Worm (Caenorhabditis elegans) whole organism, L2 larva: ENCODE measurements around the gene C53D6.11.

Experiments
- C34F6.9 ChIP-seq: fragments of 150-350 bp; optimal IDR thresholded peaks from 2 replicates; lab custom pipeline; 2014; ENCODE audit warnings: missing biosample characterization, missing genetic modification characterization
- F13H6.1 ChIP-seq: sonication (generic microtip); optimal IDR thresholded peaks from 2 replicates; lab custom pipeline; 2016; ENCODE audit warnings: missing genetic modification characterization, missing compliant biosample characterization
- R02D3.7 ChIP-seq: fragments of 150-350 bp; optimal IDR thresholded peaks from 2 replicates; lab custom pipeline; 2014; ENCODE audit warnings: missing biosample characterization, missing genetic modification characterization
- Y55F3AM.14 ChIP-seq: fragments of 200-800 bp; sonication (Bioruptor generic); optimal IDR thresholded peaks from 2 replicates; lab custom pipeline; 2018; ENCODE audit warnings: mild to moderate bottlenecking, missing genetic modification characterization, missing compliant biosample characterization
- ZK546.5 ChIP-seq: sonication (generic microtip); optimal IDR thresholded peaks from 2 replicates; lab custom pipeline; 2017; ENCODE audit warnings: missing biosample characterization, missing genetic modification characterization
- alr-1 ChIP-seq: fragments of 150-350 bp; optimal IDR thresholded peaks from 2 replicates; lab custom pipeline; 2014; ENCODE audit warnings: missing biosample characterization, missing genetic modification characterization
- ama-1 ChIP-seq: fragments of 150-350 bp; optimal IDR thresholded peaks from 2 replicates; lab custom pipeline; 2018; ENCODE audit warnings: inconsistent platforms
- blmp-1 ChIP-seq: sonication (generic microtip); optimal IDR thresholded peaks from 2 replicates; lab custom pipeline; 2017; ENCODE audit warnings: missing genetic modification characterization, mild to moderate bottlenecking, missing compliant biosample characterization, antibody characterized with exemption, moderate library complexity; ENCODE audit not compliant: insufficient read depth
- egl-27 ChIP-seq: sonication (generic microtip); optimal IDR thresholded peaks from 3 replicates; lab custom pipeline; 2017; ENCODE audit warnings: missing biosample characterization, missing genetic modification reagents, missing genetic modification characterization
- elt-3 ChIP-seq: sonication (generic microtip); optimal IDR thresholded peaks from 2 replicates; lab custom pipeline; 2017; ENCODE audit warnings: missing biosample characterization, missing genetic modification characterization
- gmeb-1 ChIP-seq: fragments of 150-350 bp; optimal IDR thresholded peaks from 2 replicates; lab custom pipeline; 2014; ENCODE audit warnings: missing biosample characterization, missing genetic modification characterization
- lin-11 ChIP-seq: fragments of 150-350 bp; sonication (generic microtip); optimal IDR thresholded peaks from 2 replicates; lab custom pipeline; 2014; ENCODE audit warnings: missing biosample characterization, missing genetic modification characterization, inconsistent platforms, mixed read lengths
- lin-13 ChIP-seq: fragments of 150-350 bp; optimal IDR thresholded peaks from 2 replicates; lab custom pipeline; 2014; ENCODE audit warnings: missing biosample characterization, missing genetic modification reagents, missing genetic modification characterization
- lin-39 ChIP-seq: fragments of 150-350 bp; optimal IDR thresholded peaks from 2 replicates; lab custom pipeline; 2014; ENCODE audit warnings: missing biosample characterization, missing genetic modification reagents, missing genetic modification characterization
- mab-5 ChIP-seq: fragments of 150-350 bp; optimal IDR thresholded peaks from 2 replicates; lab custom pipeline; 2014; ENCODE audit warnings: missing biosample characterization, missing genetic modification characterization
- mbf-1 ChIP-seq: sonication (generic microtip); optimal IDR thresholded peaks from 2 replicates; lab custom pipeline; 2017; ENCODE audit warnings: missing biosample characterization, missing genetic modification characterization
- mdl-1 ChIP-seq, 2 experiments: fragments of 150-350 bp in 1 of 2; sonication (generic microtip) in 1 of 2; optimal IDR thresholded peaks; 2 replicates each; lab custom pipeline; 2017; ENCODE audit warnings: missing biosample characterization in 2 of 2, missing genetic modification characterization in 2 of 2
- nhr-10 ChIP-seq: sonication (generic microtip); optimal IDR thresholded peaks from 2 replicates; lab custom pipeline; 2017; ENCODE audit warnings: missing biosample characterization, missing genetic modification characterization
- nhr-11 ChIP-seq: fragments of 150-350 bp; optimal IDR thresholded peaks from 2 replicates; lab custom pipeline; 2014; ENCODE audit warnings: missing biosample characterization, missing genetic modification characterization
- nhr-12 ChIP-seq: fragments of 150-350 bp; optimal IDR thresholded peaks from 2 replicates; lab custom pipeline; 2014; ENCODE audit warnings: missing biosample characterization, missing genetic modification characterization
- nhr-23 ChIP-seq: fragments of 150-350 bp; optimal IDR thresholded peaks from 2 replicates; lab custom pipeline; 2014; ENCODE audit warnings: missing biosample characterization, missing genetic modification reagents, missing genetic modification characterization
- nhr-237 ChIP-seq: fragments of 150-350 bp; optimal IDR thresholded peaks from 2 replicates; lab custom pipeline; 2014; ENCODE audit warnings: missing biosample characterization, missing genetic modification characterization
- sma-3 ChIP-seq: sonication (generic microtip); optimal IDR thresholded peaks from 2 replicates; lab custom pipeline; 2016; ENCODE audit warnings: missing genetic modification reagents, missing genetic modification characterization, missing compliant biosample characterization
- sma-9 ChIP-seq, 2 experiments: fragments of 150-350 bp in 1 of 2; sonication (generic microtip) in 1 of 2; optimal IDR thresholded peaks; 2 replicates each; lab custom pipeline; 2014 to 2016; ENCODE audit warnings: missing genetic modification characterization in 2 of 2, mild to moderate bottlenecking in 1 of 2, missing biosample characterization in 1 of 2, missing compliant biosample characterization in 1 of 2, missing genetic modification reagents in 1 of 2, moderate library complexity in 1 of 2
- snpc-4 ChIP-seq: fragments of 150-350 bp; optimal IDR thresholded peaks from 2 replicates; lab custom pipeline; 2014; ENCODE audit warnings: missing biosample characterization, missing genetic modification characterization
- unc-55 ChIP-seq: fragments of 150-350 bp; sonication (generic microtip); optimal IDR thresholded peaks from 3 replicates; lab custom pipeline; 2014; ENCODE audit warnings: missing biosample characterization, missing genetic modification reagents, missing genetic modification characterization
- zag-1 ChIP-seq: fragments of 150-350 bp; optimal IDR thresholded peaks from 2 replicates; lab custom pipeline; 2014; ENCODE audit warnings: missing biosample characterization, missing genetic modification characterization
- ztf-1 ChIP-seq: fragments of 200-800 bp; sonication (Bioruptor generic); conservative IDR thresholded peaks from 2 replicates; pipeline ENCODE4 v1.3.6; 2022; ENCODE audit warnings: missing genetic modification characterization, missing compliant biosample characterization
- ztf-4 ChIP-seq: fragments of 150-350 bp; optimal IDR thresholded peaks from 2 replicates; lab custom pipeline; 2014; ENCODE audit warnings: missing biosample characterization, missing genetic modification characterization

The C53D6.11 gene

DNA sequence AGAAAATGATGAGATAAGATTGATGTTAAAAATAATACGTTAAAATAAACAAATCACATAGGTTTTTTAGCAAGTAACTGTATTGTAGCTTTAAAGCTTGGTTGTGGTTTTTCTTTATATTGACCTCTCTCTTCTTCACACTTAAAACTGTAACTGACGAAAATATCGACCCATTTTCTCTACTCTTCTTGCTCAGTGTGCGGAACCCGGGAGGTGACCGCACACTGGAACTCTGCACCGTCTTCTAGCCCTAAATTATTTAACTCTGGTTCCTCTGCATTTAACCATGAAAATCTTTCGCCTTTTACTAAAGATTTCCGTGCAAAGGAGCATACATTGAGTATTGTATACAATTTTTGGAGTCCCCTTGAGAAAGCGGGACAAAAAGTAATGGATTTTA lies 15.9 kb upstream of the C53D6.11 start:
- no peak for TF ChIP-seq F13H6.1 (tag; lab: Kevin White, UChicago)

DNA sequence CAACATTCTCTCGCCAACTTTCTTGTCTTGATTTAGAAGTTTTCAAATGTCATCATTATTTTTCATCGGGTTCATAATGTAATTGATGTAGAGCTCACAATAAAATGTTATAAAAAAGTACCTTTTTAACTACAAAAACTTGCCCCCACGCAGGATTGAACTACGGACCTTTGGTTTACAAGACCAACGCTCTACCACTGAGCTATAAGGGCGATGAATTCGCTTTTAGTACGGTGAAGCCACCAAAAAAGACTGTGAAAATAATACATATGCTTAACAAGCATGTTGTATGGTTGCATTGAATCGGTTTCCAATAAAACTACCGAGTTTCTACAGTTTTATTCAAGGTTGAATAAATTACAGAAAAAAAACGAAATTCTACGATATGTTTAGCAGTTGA lies 9.7 kb upstream of the C53D6.11 start:
- TF ChIP-seq ama-1 (no peak), mdl-1 (tag; optimal IDR thresholded peaks at IDR 0.05; lab: Kevin White, UChicago) (no peak), gmeb-1 (tag; lab: Kevin White, UChicago) (no peak), nhr-12 (no peak), lin-39 (no peak), nhr-23 (tag; lab: Kevin White, UChicago) (no peak), blmp-1 (tag; lab: Kevin White, UChicago) (no peak)

- no peak for TF ChIP-seq ztf-4 (tag; lab: Kevin White, UChicago)
- TF ChIP-seq snpc-4 = peak; percentile 10
- TF ChIP-seq alr-1 (tag; lab: Kevin White, UChicago) = no peak
- no peak for TF ChIP-seq ztf-1 (GFP tag; lab: Robert Waterston, UW)
- TF ChIP-seq, all 48 proteins: peak for 1
These were observed 9.2 kb upstream of the C53D6.11 start for ce11 chrIV:9001184-9001583.

DNA sequence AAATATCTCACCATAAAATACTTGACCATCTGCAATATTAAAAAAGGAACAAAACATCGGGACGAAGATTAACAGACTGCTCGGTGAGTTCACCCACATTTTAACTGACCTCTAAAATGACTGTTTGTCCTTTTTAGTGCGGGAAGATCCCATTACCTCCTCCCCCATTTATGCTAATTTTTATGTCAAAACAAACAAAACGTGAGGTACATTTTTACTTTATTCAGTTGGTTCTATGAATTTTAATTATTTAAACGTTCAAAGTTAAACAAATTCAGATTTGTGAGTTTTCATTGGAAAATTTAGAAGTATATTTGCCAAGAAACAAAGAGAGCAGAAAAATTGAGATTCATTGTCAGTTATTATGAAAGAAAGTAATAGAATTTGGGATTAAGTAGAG lies 7.7 kb upstream of the C53D6.11 start, which contains the start of gene C53D6.8:
TSS of gene C53D6.8 (minus strand) at position 101 of the 400 bp plus-strand sequence.
- TF ChIP-seq egl-27 (no peak), snpc-4 (no peak), mdl-1 (tag; optimal IDR thresholded peaks at IDR 0.05; lab: Kevin White, UChicago) (no peak), ama-1 (no peak), alr-1 (tag; lab: Kevin White, UChicago) (no peak), nhr-10 (tag; lab: Kevin White, UChicago) (no peak)
- TF ChIP-seq, all 48 proteins: peak for 0

- TF ChIP-seq mbf-1 (tag; lab: Kevin White, UChicago) (no peak), nhr-237 (tag; lab: Kevin White, UChicago) (no peak), gmeb-1 (tag; lab: Kevin White, UChicago) (no peak), elt-3 (no peak), zag-1 (tag; lab: Kevin White, UChicago) (no peak), Y55F3AM.14 (GFP tag; lab: Kevin White, UChicago) (no peak), mab-5 (tag; lab: Kevin White, UChicago) (no peak)
These were observed 5.1 kb upstream of the C53D6.11 start, which contains the start of gene unc-129 for ce11 chrIV:9005310-9005709. TSS of gene unc-129 (minus strand) at chrIV:9005410.

DNA sequence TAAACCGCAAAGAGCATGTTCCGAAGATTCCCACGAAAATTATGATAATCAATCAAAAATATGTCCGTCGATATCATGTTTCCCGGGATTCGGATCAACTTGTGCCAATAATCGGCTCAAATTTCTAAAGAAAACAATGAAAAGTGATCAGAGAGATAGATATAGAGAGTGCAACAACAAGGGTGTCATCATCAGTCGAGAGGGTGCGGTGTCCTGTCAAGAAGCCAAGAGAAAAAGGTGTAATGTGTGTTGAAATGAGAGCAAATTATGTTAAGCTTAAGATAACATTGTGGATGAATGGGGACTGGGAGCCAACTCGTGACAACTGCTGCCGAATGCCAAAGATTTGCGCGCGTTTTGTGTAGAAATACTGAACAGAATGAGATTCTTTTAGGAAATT lies 2.4 kb upstream of the C53D6.11 start:
- TF ChIP-seq ama-1 (no peak), R02D3.7 (tag; lab: Kevin White, UChicago) (no peak), snpc-4 (no peak), sma-9 (GFP tag; optimal IDR thresholded peaks at IDR 0.05; lab: Kevin White, UChicago) (peak; percentile 14), sma-9 (tag; optimal IDR thresholded peaks at IDR 0.05; lab: Kevin White, UChicago) (no peak), F13H6.1 (tag; lab: Kevin White, UChicago) (peak; percentile 8)

- no peak for TF ChIP-seq nhr-11
- TF ChIP-seq lin-13 (GFP tag; lab: Kevin White, UChicago) = no peak
- TF ChIP-seq alr-1 (tag; lab: Kevin White, UChicago) = no peak
- TF ChIP-seq unc-55 (GFP tag; lab: Kevin White, UChicago) = no peak
- no peak for TF ChIP-seq sma-3 (GFP tag; lab: Kevin White, UChicago)
- TF ChIP-seq ZK546.5 (tag; lab: Kevin White, UChicago) = no peak
- no peak for TF ChIP-seq C34F6.9
- no peak for TF ChIP-seq lin-11 (tag; lab: Kevin White, UChicago)
- no peak for TF ChIP-seq ztf-1 (GFP tag; lab: Robert Waterston, UW)
- TF ChIP-seq mdl-1 (tag; optimal IDR thresholded peaks at IDR 0.05; lab: Kevin White, UChicago) = no peak
These were observed 6.1 kb downstream of the C53D6.11 start, which contains the start of gene acc-2 for ce11 chrIV:9016477-9016876. TSS of gene acc-2 (plus strand) at chrIV:9016777.
